Worm (Caenorhabditis elegans) whole organism, L2 larva: ENCODE data around the gene B0303.11.

Experiments used
- C34F6.9 ChIP-seq: fragments of 150-350 bp; optimal IDR thresholded peaks from 2 replicates; lab custom pipeline; 2014; ENCODE audit warnings: missing biosample characterization, missing genetic modification characterization
- F13H6.1 ChIP-seq: sonication (generic microtip); optimal IDR thresholded peaks from 2 replicates; lab custom pipeline; 2016; ENCODE audit warnings: missing genetic modification characterization, missing compliant biosample characterization
- R02D3.7 ChIP-seq: fragments of 150-350 bp; optimal IDR thresholded peaks from 2 replicates; lab custom pipeline; 2014; ENCODE audit warnings: missing biosample characterization, missing genetic modification characterization
- ama-1 ChIP-seq: fragments of 150-350 bp; optimal IDR thresholded peaks from 2 replicates; lab custom pipeline; 2018; ENCODE audit warnings: inconsistent platforms
- blmp-1 ChIP-seq: sonication (generic microtip); optimal IDR thresholded peaks from 2 replicates; lab custom pipeline; 2017; ENCODE audit warnings: missing genetic modification characterization, mild to moderate bottlenecking, missing compliant biosample characterization, antibody characterized with exemption, moderate library complexity; ENCODE audit not compliant: insufficient read depth
- ceh-16 ChIP-seq: fragments of 150-350 bp; optimal IDR thresholded peaks from 2 replicates; lab custom pipeline; 2014; ENCODE audit warnings: missing biosample characterization, missing genetic modification characterization
- ceh-82 ChIP-seq: fragments of 150-350 bp; optimal IDR thresholded peaks from 2 replicates; lab custom pipeline; 2014; ENCODE audit warnings: missing biosample characterization, missing genetic modification characterization
- crh-2 ChIP-seq: sonication (generic microtip); optimal IDR thresholded peaks from 2 replicates; lab custom pipeline; 2017; ENCODE audit warnings: missing biosample characterization, missing genetic modification characterization
- dmd-4 ChIP-seq: sonication (generic microtip); optimal IDR thresholded peaks from 2 replicates; lab custom pipeline; 2017; ENCODE audit warnings: missing biosample characterization, missing genetic modification characterization
- fos-1 ChIP-seq: fragments of 150-350 bp; optimal IDR thresholded peaks from 2 replicates; lab custom pipeline; 2014; ENCODE audit warnings: missing biosample characterization, missing genetic modification characterization
- gmeb-1 ChIP-seq: fragments of 150-350 bp; optimal IDR thresholded peaks from 2 replicates; lab custom pipeline; 2014; ENCODE audit warnings: missing biosample characterization, missing genetic modification characterization
- lin-13 ChIP-seq: fragments of 150-350 bp; optimal IDR thresholded peaks from 2 replicates; lab custom pipeline; 2014; ENCODE audit warnings: missing biosample characterization, missing genetic modification reagents, missing genetic modification characterization
- lsy-2 ChIP-seq, 2 experiments: fragments of 150-350 bp in 1 of 2; sonication (generic microtip) in 1 of 2; optimal IDR thresholded peaks; 2 replicates each; lab custom pipeline; 2014 to 2017; ENCODE audit warnings: missing biosample characterization in 2 of 2, missing genetic modification characterization in 2 of 2
- mab-5 ChIP-seq: fragments of 150-350 bp; optimal IDR thresholded peaks from 2 replicates; lab custom pipeline; 2014; ENCODE audit warnings: missing biosample characterization, missing genetic modification characterization
- mdl-1 ChIP-seq, 2 experiments: fragments of 150-350 bp in 1 of 2; sonication (generic microtip) in 1 of 2; optimal IDR thresholded peaks; 2 replicates each; lab custom pipeline; 2017; ENCODE audit warnings: missing biosample characterization in 2 of 2, missing genetic modification characterization in 2 of 2
- nhr-10 ChIP-seq: sonication (generic microtip); optimal IDR thresholded peaks from 2 replicates; lab custom pipeline; 2017; ENCODE audit warnings: missing biosample characterization, missing genetic modification characterization
- nhr-11 ChIP-seq: fragments of 150-350 bp; optimal IDR thresholded peaks from 2 replicates; lab custom pipeline; 2014; ENCODE audit warnings: missing biosample characterization, missing genetic modification characterization
- nhr-129 ChIP-seq: fragments of 150-350 bp; optimal IDR thresholded peaks from 2 replicates; lab custom pipeline; 2014; ENCODE audit warnings: missing biosample characterization, missing genetic modification characterization
- nhr-21 ChIP-seq: fragments of 150-350 bp; optimal IDR thresholded peaks from 2 replicates; lab custom pipeline; 2014; ENCODE audit warnings: missing biosample characterization, missing genetic modification characterization
- nhr-23 ChIP-seq: fragments of 150-350 bp; optimal IDR thresholded peaks from 2 replicates; lab custom pipeline; 2014; ENCODE audit warnings: missing biosample characterization, missing genetic modification reagents, missing genetic modification characterization
- nhr-25 ChIP-seq: fragments of 150-350 bp; sonication (generic microtip); optimal IDR thresholded peaks from 3 replicates; lab custom pipeline; 2014; ENCODE audit warnings: missing biosample characterization, missing genetic modification characterization
- nhr-6 ChIP-seq: fragments of 150-350 bp; optimal IDR thresholded peaks from 2 replicates; lab custom pipeline; 2014; ENCODE audit warnings: missing biosample characterization, missing genetic modification characterization
- peb-1 ChIP-seq: fragments of 150-350 bp; optimal IDR thresholded peaks from 2 replicates; lab custom pipeline; 2014; ENCODE audit warnings: missing biosample characterization, missing genetic modification characterization
- sem-4 ChIP-seq: fragments of 150-350 bp; optimal IDR thresholded peaks from 2 replicates; lab custom pipeline; 2014; ENCODE audit warnings: missing biosample characterization, missing genetic modification reagents, missing genetic modification characterization
- sma-3 ChIP-seq: sonication (generic microtip); optimal IDR thresholded peaks from 2 replicates; lab custom pipeline; 2016; ENCODE audit warnings: missing genetic modification reagents, missing genetic modification characterization, missing compliant biosample characterization
- sma-9 ChIP-seq, 2 experiments: fragments of 150-350 bp in 1 of 2; sonication (generic microtip) in 1 of 2; optimal IDR thresholded peaks; 2 replicates each; lab custom pipeline; 2014 to 2016; ENCODE audit warnings: missing genetic modification characterization in 2 of 2, mild to moderate bottlenecking in 1 of 2, missing biosample characterization in 1 of 2, missing compliant biosample characterization in 1 of 2, missing genetic modification reagents in 1 of 2, moderate library complexity in 1 of 2
- unc-55 ChIP-seq: fragments of 150-350 bp; sonication (generic microtip); optimal IDR thresholded peaks from 3 replicates; lab custom pipeline; 2014; ENCODE audit warnings: missing biosample characterization, missing genetic modification reagents, missing genetic modification characterization
- zag-1 ChIP-seq: fragments of 150-350 bp; optimal IDR thresholded peaks from 2 replicates; lab custom pipeline; 2014; ENCODE audit warnings: missing biosample characterization, missing genetic modification characterization
- ztf-1 ChIP-seq: fragments of 200-800 bp; sonication (Bioruptor generic); conservative IDR thresholded peaks from 2 replicates; pipeline ENCODE4 v1.3.6; 2022; ENCODE audit warnings: missing genetic modification characterization, missing compliant biosample characterization
- ztf-11 ChIP-seq: sonication (generic microtip); optimal IDR thresholded peaks from 2 replicates; lab custom pipeline; 2017; ENCODE audit warnings: missing biosample characterization, missing genetic modification characterization
- ztf-4 ChIP-seq: fragments of 150-350 bp; optimal IDR thresholded peaks from 2 replicates; lab custom pipeline; 2014; ENCODE audit warnings: missing biosample characterization, missing genetic modification characterization

The B0303.11 gene

DNA sequence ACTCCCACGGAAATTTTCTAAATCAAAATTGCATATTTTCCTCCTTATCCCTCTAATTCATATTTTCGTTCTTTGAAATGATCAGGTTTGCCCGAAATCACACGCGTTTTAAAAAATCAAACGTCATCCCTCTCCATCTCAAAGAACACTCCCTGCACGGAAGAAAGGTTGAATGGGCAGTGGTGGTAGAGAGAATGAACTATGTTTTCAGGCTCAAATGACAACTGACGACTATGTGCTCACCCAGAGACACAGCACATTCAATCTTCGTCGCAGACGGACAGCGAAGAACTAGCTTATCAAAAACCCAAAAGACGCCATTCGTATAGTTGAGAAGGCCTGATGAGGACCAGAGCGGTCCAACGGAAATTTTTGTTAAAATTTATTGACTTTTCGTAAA is 29.6 kb upstream of the B0303.11 start:
- TF ChIP-seq nhr-129 (tag; lab: Kevin White, UChicago) (peak; percentile 68), lsy-2 (tag; optimal IDR thresholded peaks at IDR 0.05; lab: Kevin White, UChicago) (peak in 1 of 2 experiments; percentile 26), C34F6.9 (tag; lab: Kevin White, UChicago) (peak; percentile 40), R02D3.7 (no peak), ztf-4 (peak; percentile 32), dmd-4 (tag; lab: Kevin White, UChicago) (no peak)

- TF ChIP-seq ztf-1 (GFP tag; lab: Robert Waterston, UW) (no peak), ceh-16 (tag; lab: Kevin White, UChicago) (no peak), nhr-6 (tag; lab: Kevin White, UChicago) (no peak), nhr-129 (tag; lab: Kevin White, UChicago) (peak; percentile 37), fos-1 (peak; percentile 95), ceh-82 (tag; lab: Kevin White, UChicago) (no peak), mdl-1 (tag; optimal IDR thresholded peaks at IDR 0.05; lab: Kevin White, UChicago) (peak; percentile 46 to 78), sma-9 (GFP tag; optimal IDR thresholded peaks at IDR 0.05; lab: Kevin White, UChicago) (peak; percentile 95), sma-9 (tag; optimal IDR thresholded peaks at IDR 0.05; lab: Kevin White, UChicago) (no peak), nhr-11 (tag; lab: Kevin White, UChicago) (no peak), ztf-4 (no peak), crh-2 (tag; lab: Kevin White, UChicago) (peak; percentile 84), lsy-2 (tag; optimal IDR thresholded peaks at IDR 0.05; lab: Kevin White, UChicago) (peak in 1 of 2 experiments; percentile 32), sma-3 (peak; percentile 79), gmeb-1 (tag; lab: Kevin White, UChicago) (peak; percentile 73), ama-1 (no peak), mab-5 (tag; lab: Kevin White, UChicago) (no peak), C34F6.9 (tag; lab: Kevin White, UChicago) (no peak), nhr-25 (tag; lab: Kevin White, UChicago) (peak; percentile 88), sem-4 (tag; lab: Kevin White, UChicago) (peak; percentile 23), nhr-21 (tag; lab: Kevin White, UChicago) (peak; percentile 75), blmp-1 (tag; lab: Kevin White, UChicago) (peak; percentile 47), F13H6.1 (peak; percentile 54)
Observed at ce11 chrIII:8739126-8739525, 28.9 kb upstream of the B0303.11 start.

DNA sequence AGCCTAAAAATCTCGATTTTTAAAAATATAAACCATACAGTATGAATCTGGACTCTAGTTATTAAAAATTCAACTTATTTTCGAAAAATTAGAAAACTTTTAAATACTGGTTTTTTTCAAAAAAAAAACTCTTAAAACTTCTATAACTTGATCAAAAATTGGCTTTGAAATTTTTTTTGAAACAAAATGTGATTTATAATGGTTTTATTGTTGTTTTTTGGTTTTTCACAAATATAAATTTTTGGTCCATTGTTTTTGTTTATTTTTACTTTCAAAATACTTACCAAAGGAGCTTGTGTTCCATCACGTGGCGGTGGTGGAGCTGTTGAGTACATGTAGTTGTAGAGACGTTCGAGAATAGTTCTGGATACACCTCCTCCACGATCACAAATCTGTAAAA is 28.1 kb upstream of the B0303.11 start:
- TF ChIP-seq peb-1 (tag; lab: Kevin White, UChicago) (no peak), nhr-23 (no peak)

ce11 chrIII:8737391-8737790 is 27.2 kb upstream of the B0303.11 start:
- no peak for TF ChIP-seq mdl-1 (tag; optimal IDR thresholded peaks at IDR 0.05; lab: Kevin White, UChicago)
- TF ChIP-seq C34F6.9 (tag; lab: Kevin White, UChicago): peak; percentile 12

- TF ChIP-seq ztf-4: peak; percentile 57
- TF ChIP-seq nhr-129 (tag; lab: Kevin White, UChicago): peak; percentile 98
- peak; percentile 26 for TF ChIP-seq fos-1
- TF ChIP-seq sma-9 (GFP tag; optimal IDR thresholded peaks at IDR 0.05; lab: Kevin White, UChicago): peak; percentile 70
- TF ChIP-seq sma-9 (tag; optimal IDR thresholded peaks at IDR 0.05; lab: Kevin White, UChicago): no peak
- no peak for TF ChIP-seq sma-3
- TF ChIP-seq F13H6.1: peak; percentile 86
- no peak for TF ChIP-seq nhr-11 (tag; lab: Kevin White, UChicago)
- TF ChIP-seq nhr-6 (tag; lab: Kevin White, UChicago): peak; percentile 32
- TF ChIP-seq sem-4 (tag; lab: Kevin White, UChicago): no peak
- no peak for TF ChIP-seq mdl-1 (tag; optimal IDR thresholded peaks at IDR 0.05; lab: Kevin White, UChicago)
- TF ChIP-seq nhr-25 (tag; lab: Kevin White, UChicago): peak; percentile 61
- TF ChIP-seq mab-5 (tag; lab: Kevin White, UChicago): no peak
- no peak for TF ChIP-seq lin-13 (GFP tag; lab: Kevin White, UChicago)
- no peak for TF ChIP-seq zag-1 (tag; lab: Kevin White, UChicago)
- TF ChIP-seq ztf-11 (tag; lab: Kevin White, UChicago): no peak
- TF ChIP-seq lsy-2 (tag; optimal IDR thresholded peaks at IDR 0.05; lab: Kevin White, UChicago): peak in 1 of 2 experiments; percentile 32
- peak; percentile 34 for TF ChIP-seq C34F6.9 (tag; lab: Kevin White, UChicago)
- peak; percentile 40 for TF ChIP-seq crh-2 (tag; lab: Kevin White, UChicago)
- TF ChIP-seq blmp-1 (tag; lab: Kevin White, UChicago): peak; percentile 32
- no peak for TF ChIP-seq ceh-16 (tag; lab: Kevin White, UChicago)
- peak; percentile 35 for TF ChIP-seq unc-55 (GFP tag; lab: Kevin White, UChicago)
- TF ChIP-seq nhr-10 (tag; lab: Kevin White, UChicago): no peak
- TF ChIP-seq peb-1 (tag; lab: Kevin White, UChicago): no peak
Observed at ce11 chrIII:8734327-8734885, 24.2 kb upstream of the B0303.11 start.
